Fruit fly (Drosophila melanogaster) whole organism, embryonic: ENCODE measurements around the gene CG31898.

Source experiments
- Abd-B ChIP-seq: fragments of 200-800 bp; sonication (Bioruptor generic); optimal IDR thresholded peaks from 2 replicates; lab custom pipeline; 2018; ENCODE audit warnings: missing biosample characterization, mild to moderate bottlenecking, missing genetic modification characterization, moderate library complexity
- B-H2 ChIP-seq: fragments of 200-800 bp; sonication (Bioruptor generic); optimal IDR thresholded peaks from 2 replicates; lab custom pipeline; 2018; ENCODE audit warnings: missing biosample characterization, mild to moderate bottlenecking, missing genetic modification characterization
- BtbVII ChIP-seq: fragments of 200-800 bp; sonication (Bioruptor generic); optimal IDR thresholded peaks from 3 replicates; lab custom pipeline; 2017; ENCODE audit warnings: missing biosample characterization, mild to moderate bottlenecking, missing genetic modification characterization
- CG11504 ChIP-seq: fragments of 200-800 bp; sonication (Bioruptor generic); optimal IDR thresholded peaks from 3 replicates; lab custom pipeline; 2019; ENCODE audit warnings: missing biosample characterization, mild to moderate bottlenecking, missing genetic modification characterization, moderate library complexity
- CG11695 ChIP-seq: fragments of 200-800 bp; sonication (Bioruptor generic); IDR thresholded peaks from 3 replicates; pipeline ENCODE4 v1.3.6; 2022; ENCODE audit warnings: missing biosample characterization, missing genetic modification characterization
- CG12299 ChIP-seq: fragments of 200-800 bp; sonication (Bioruptor generic); optimal IDR thresholded peaks from 2 replicates; lab custom pipeline; 2018; ENCODE audit warnings: missing biosample characterization, mild to moderate bottlenecking, missing genetic modification characterization
- CG15696 ChIP-seq: fragments of 200-800 bp; sonication (Bioruptor generic); optimal IDR thresholded peaks from 2 replicates; lab custom pipeline; 2019; ENCODE audit warnings: missing biosample characterization, mild to moderate bottlenecking, missing genetic modification characterization, moderate library complexity
- CG17912 ChIP-seq: fragments of 200-800 bp; sonication (Bioruptor generic); optimal IDR thresholded peaks from 2 replicates; lab custom pipeline; 2018; ENCODE audit warnings: missing biosample characterization, mild to moderate bottlenecking, missing genetic modification characterization
- CG18599 ChIP-seq: fragments of 200-800 bp; sonication (Bioruptor generic); optimal IDR thresholded peaks from 3 replicates; lab custom pipeline; 2017; ENCODE audit warnings: missing biosample characterization, missing genetic modification characterization, mild to moderate bottlenecking, moderate library complexity, missing genetic modification reagents
- CG2116 ChIP-seq: fragments of 200-800 bp; sonication (Bioruptor generic); optimal IDR thresholded peaks from 3 replicates; lab custom pipeline; 2018; ENCODE audit warnings: missing biosample characterization, mild to moderate bottlenecking, missing genetic modification characterization
- CG2120 ChIP-seq: fragments of 200-800 bp; sonication (Bioruptor generic); optimal IDR thresholded peaks from 3 replicates; lab custom pipeline; 2016; ENCODE audit warnings: missing biosample characterization, missing genetic modification characterization
- CG2712 ChIP-seq: fragments of 200-800 bp; optimal IDR thresholded peaks from 3 replicates; lab custom pipeline; 2019; ENCODE audit warnings: missing biosample characterization, mild to moderate bottlenecking, missing genetic modification characterization, moderate library complexity
- CG2889 ChIP-seq: fragments of 200-800 bp; sonication (Bioruptor generic); IDR thresholded peaks from 3 replicates; pipeline ENCODE4 v1.3.6; 2022; ENCODE audit warnings: missing biosample characterization, missing genetic modification characterization
- CG34224 ChIP-seq: fragments of 200-800 bp; sonication (Bioruptor generic); IDR thresholded peaks from 3 replicates; pipeline ENCODE4 v1.3.6; 2022; ENCODE audit warnings: missing biosample characterization, missing genetic modification characterization; ENCODE audit not compliant: partially characterized antibody
- CG3847 ChIP-seq: fragments of 200-800 bp; sonication (Bioruptor generic); IDR thresholded peaks from 2 replicates; pipeline ENCODE4 v1.3.6; 2022; ENCODE audit warnings: missing biosample characterization, missing genetic modification characterization
- CG3995 ChIP-seq: fragments of 200-800 bp; sonication (Bioruptor generic); optimal IDR thresholded peaks from 3 replicates; lab custom pipeline; 2016; ENCODE audit warnings: missing biosample characterization, missing genetic modification characterization
- CG42726 ChIP-seq: fragments of 200-800 bp; sonication (Bioruptor generic); IDR thresholded peaks from 2 replicates; pipeline ENCODE4 v1.3.6; 2022; ENCODE audit warnings: missing biosample characterization, missing genetic modification characterization; ENCODE audit not compliant: partially characterized antibody
- CG4707 ChIP-seq: fragments of 200-800 bp; sonication (Bioruptor generic); optimal IDR thresholded peaks from 2 replicates; lab custom pipeline; 2018; ENCODE audit warnings: missing biosample characterization, mild to moderate bottlenecking, missing genetic modification characterization, moderate library complexity
- CG4820 ChIP-seq: fragments of 200-800 bp; sonication (Bioruptor generic); optimal IDR thresholded peaks from 3 replicates; lab custom pipeline; 2016; ENCODE audit warnings: missing biosample characterization, missing genetic modification characterization
- CG7963 ChIP-seq: fragments of 200-800 bp; sonication (Bioruptor generic); IDR thresholded peaks from 3 replicates; pipeline ENCODE4 v1.3.6; 2022; ENCODE audit warnings: missing biosample characterization, missing genetic modification characterization; ENCODE audit not compliant: partially characterized antibody
- Dref ChIP-seq: fragments of 200-800 bp; sonication (Bioruptor generic); IDR thresholded peaks from 2 replicates; pipeline ENCODE4 v1.3.6; 2022; ENCODE audit warnings: missing biosample characterization, missing genetic modification characterization
- Hey ChIP-seq: fragments of 200-800 bp; sonication (Bioruptor generic); optimal IDR thresholded peaks from 3 replicates; lab custom pipeline; 2018; ENCODE audit warnings: missing biosample characterization, mild to moderate bottlenecking, missing genetic modification characterization
- Jarid2 ChIP-seq: fragments of 200-800 bp; sonication (Bioruptor generic); optimal IDR thresholded peaks from 3 replicates; lab custom pipeline; 2017; ENCODE audit warnings: mild to moderate bottlenecking, missing biosample characterization, missing genetic modification reagents, missing genetic modification characterization
- Myb ChIP-seq: fragments of 200-800 bp; sonication (Bioruptor generic); optimal IDR thresholded peaks from 2 replicates; lab custom pipeline; 2016; ENCODE audit warnings: missing biosample characterization, missing genetic modification characterization
- NC2β ChIP-seq: fragments of 200-800 bp; sonication (Bioruptor generic); optimal IDR thresholded peaks from 2 replicates; lab custom pipeline; 2016; ENCODE audit warnings: missing biosample characterization, missing genetic modification characterization
- Nf-YA ChIP-seq: fragments of 200-800 bp; sonication (Bioruptor generic); IDR thresholded peaks from 2 replicates; pipeline ENCODE4 v1.3.6; 2022; ENCODE audit warnings: missing biosample characterization, missing genetic modification characterization
- Nf-YC ChIP-seq: fragments of 200-800 bp; optimal IDR thresholded peaks from 3 replicates; lab custom pipeline; 2019; ENCODE audit warnings: missing biosample characterization, mild to moderate bottlenecking, missing genetic modification characterization, moderate library complexity
- Taf1 ChIP-seq: fragments of 200-800 bp; sonication (Bioruptor generic); IDR thresholded peaks from 2 replicates; pipeline ENCODE4 v1.3.6; 2022; ENCODE audit warnings: missing biosample characterization, missing genetic modification characterization
- ato ChIP-seq: fragments of 200-800 bp; sonication (Bioruptor generic); IDR thresholded peaks from 2 replicates; pipeline ENCODE4 v1.3.6; 2022; ENCODE audit warnings: missing biosample characterization, missing genetic modification characterization; ENCODE audit not compliant: partially characterized antibody
- bigmax ChIP-seq: fragments of 200-800 bp; sonication (Bioruptor generic); optimal IDR thresholded peaks from 2 replicates; lab custom pipeline; 2018; ENCODE audit warnings: missing biosample characterization, mild to moderate bottlenecking, missing genetic modification characterization
- chinmo ChIP-seq: fragments of 200-800 bp; sonication (Bioruptor generic); IDR thresholded peaks from 4 replicates; pipeline ENCODE4 v1.3.6; 2022; ENCODE audit warnings: missing biosample characterization, missing genetic modification characterization; ENCODE audit not compliant: partially characterized antibody
- dan ChIP-seq: fragments of 200-800 bp; sonication (Bioruptor generic); IDR thresholded peaks from 2 replicates; pipeline ENCODE4 v1.3.6; 2022; ENCODE audit warnings: missing biosample characterization, missing genetic modification characterization
- dpn ChIP-seq, 2 experiments: fragments of 200-800 bp; sonication (Bioruptor generic); optimal IDR thresholded peaks; 3 replicates each; lab custom pipeline; 2016; ENCODE audit warnings: missing biosample characterization in 2 of 2, missing genetic modification characterization in 2 of 2
- fd102C ChIP-seq: fragments of 200-800 bp; sonication (Bioruptor generic); optimal IDR thresholded peaks from 2 replicates; lab custom pipeline; 2018; ENCODE audit warnings: missing biosample characterization, mild to moderate bottlenecking, missing genetic modification characterization, moderate library complexity
- gfzf ChIP-seq: fragments of 200-800 bp; sonication (Bioruptor generic); optimal IDR thresholded peaks from 2 replicates; lab custom pipeline; 2016; ENCODE audit warnings: missing biosample characterization, mild to moderate bottlenecking, missing genetic modification characterization, moderate library complexity
- hkb ChIP-seq, 2 experiments: fragments of 200-800 bp in 1 of 2; fragments of >200 bp in 1 of 2; sonication (Bioruptor generic) in 1 of 2; IDR thresholded peaks in 1 of 2; optimal IDR thresholded peaks in 1 of 2; 2 replicates each; pipeline versions ENCODE4 v1.3.6 to Lab custom; 2017 to 2022; ENCODE audit warnings: missing biosample characterization in 1 of 2, missing genetic modification characterization in 1 of 2
- insv ChIP-seq, 2 experiments: fragments of 200-800 bp; sonication (Bioruptor generic); optimal IDR thresholded peaks; 3 replicates each; lab custom pipeline; 2016 to 2018; ENCODE audit warnings: missing biosample characterization in 2 of 2, missing genetic modification characterization in 2 of 2
- inv ChIP-seq: fragments of 200-800 bp; sonication (Bioruptor generic); IDR thresholded peaks from 2 replicates; pipeline ENCODE4 v1.3.6; 2022; ENCODE audit warnings: missing biosample characterization, missing genetic modification characterization; ENCODE audit not compliant: partially characterized antibody
- klu ChIP-seq: fragments of 200-800 bp; sonication (Bioruptor generic); IDR thresholded peaks from 2 replicates; pipeline ENCODE4 v1.3.6; 2022; ENCODE audit warnings: missing biosample characterization, missing genetic modification characterization
- nerfin-1 ChIP-seq: fragments of 200-800 bp; sonication (Bioruptor generic); optimal IDR thresholded peaks from 3 replicates; lab custom pipeline; 2019; ENCODE audit warnings: missing biosample characterization, mild to moderate bottlenecking, missing genetic modification characterization, moderate library complexity
- sens ChIP-seq: fragments of 200-800 bp; sonication (Bioruptor generic); peaks from one replicate; lab custom pipeline; 2016; ENCODE audit warnings: missing biosample characterization, missing genetic modification characterization
- tgo ChIP-seq: fragments of 200-800 bp; sonication (Bioruptor generic); IDR thresholded peaks from 3 replicates; pipeline ENCODE4 v1.3.6; 2022; ENCODE audit warnings: missing biosample characterization, missing genetic modification characterization
- trem ChIP-seq: fragments of 200-800 bp; optimal IDR thresholded peaks from 3 replicates; lab custom pipeline; 2019; ENCODE audit warnings: missing biosample characterization, mild to moderate bottlenecking, missing genetic modification characterization, moderate library complexity
- tx ChIP-seq: fragments of 200-800 bp; sonication (Bioruptor generic); optimal IDR thresholded peaks from 2 replicates; lab custom pipeline; 2016; ENCODE audit warnings: missing biosample characterization, missing genetic modification characterization
- unpg ChIP-seq: fragments of 200-800 bp; sonication (Bioruptor generic); optimal IDR thresholded peaks from 3 replicates; lab custom pipeline; 2018; ENCODE audit warnings: missing biosample characterization, mild to moderate bottlenecking, missing genetic modification characterization, moderate library complexity
- vfl ChIP-seq: fragments of 200-800 bp; sonication (Bioruptor generic); optimal IDR thresholded peaks from 2 replicates; lab custom pipeline; 2016; ENCODE audit warnings: missing biosample characterization, missing genetic modification characterization
- vvl ChIP-seq: fragments of 200-800 bp; sonication (Bioruptor generic); IDR thresholded peaks from 2 replicates; pipeline ENCODE4 v1.3.6; 2022; ENCODE audit warnings: missing biosample characterization, missing genetic modification characterization

Gene CG31898

dm6 chr2L:8364006-8364956 is 35.9 kb upstream of the CG31898 start, which contains the start of the genes RpS13 and CSN8 (continued):
- TF ChIP-seq insv (GFP tag; optimal IDR thresholded peaks at IDR 0.05; lab: Kevin White, UChicago) (peak in 1 of 2 experiments; percentile 40), dpn (GFP tag; optimal IDR thresholded peaks at IDR 0.05; lab: Kevin White, UChicago) (no peak), CG3995 (GFP tag; lab: Kevin White, UChicago) (peak; percentile 81), dan (GFP tag; lab: Robert Waterston, UW) (no peak), fd102C (GFP tag; lab: Kevin White, UChicago) (no peak), Jarid2 (GFP tag; lab: Kevin White, UChicago) (peak; percentile 36), CG11695 (GFP tag; lab: Robert Waterston, UW) (no peak), gfzf (GFP tag; lab: Kevin White, UChicago) (peak; percentile 85), vvl (GFP tag; lab: Robert Waterston, UW) (peak; percentile 13; the same call in 1 of the 2 replicates), NC2β (GFP tag; lab: Kevin White, UChicago) (peak; percentile 43), tx (GFP tag; lab: Kevin White, UChicago) (no peak), CG34224 (GFP tag; lab: Robert Waterston, UW) (peak; percentile 93), CG7963 (GFP tag; lab: Robert Waterston, UW) (peak; percentile 85), tgo (no peak), klu (no peak), bigmax (peak; percentile 95), ato (GFP tag; lab: Robert Waterston, UW) (peak; percentile 75), Nf-YC (tag; lab: Kevin White, UChicago) (peak; percentile 60), Nf-YA (no peak), CG2116 (GFP tag; lab: Kevin White, UChicago) (peak; percentile 98), trem (peak; percentile 87), inv (GFP tag; lab: Robert Waterston, UW) (peak; percentile 88), Dref (peak; percentile 75), CG15696 (tag; lab: Kevin White, UChicago) (no peak), CG18599 (GFP tag; lab: Kevin White, UChicago) (peak; percentile 20), CG4820 (GFP tag; lab: Kevin White, UChicago) (no peak), hkb (optimal IDR thresholded peaks at IDR 0.05; lab: Kevin White, UChicago) (no peak), hkb (GFP tag; IDR thresholded peaks at IDR 0.05; lab: Robert Waterston, UW) (0 out of 2 replicates have a peak, but pooled peaks have one; percentile 12), chinmo (GFP tag; lab: Robert Waterston, UW) (peak; percentile 69; the same call in 2 of the 4 replicates), CG11504 (tag; lab: Kevin White, UChicago) (peak; percentile 44), CG17912 (GFP tag; lab: Kevin White, UChicago) (peak; percentile 16), CG4707 (GFP tag; lab: Kevin White, UChicago) (no peak), nerfin-1 (peak; percentile 39), BtbVII (no peak), Abd-B (no peak), CG12299 (tag; lab: Kevin White, UChicago) (peak; percentile 56), CG42726 (GFP tag; lab: Robert Waterston, UW) (peak; percentile 80), Taf1 (GFP tag; lab: Robert Waterston, UW) (no peak), B-H2 (peak; percentile 14), sens (GFP tag; lab: Kevin White, UChicago) (peak; percentile 82), Myb (GFP tag; lab: Kevin White, UChicago) (peak; percentile 29), Hey (tag; lab: Kevin White, UChicago) (no peak), vfl (GFP tag; lab: Kevin White, UChicago) (no peak), CG2712 (tag; lab: Kevin White, UChicago) (peak; percentile 33), CG2120 (GFP tag; lab: Kevin White, UChicago) (no peak), unpg (GFP tag; lab: Kevin White, UChicago) (peak; percentile 27), CG2889 (GFP tag; lab: Robert Waterston, UW) (no peak), CG3847 (GFP tag; lab: Robert Waterston, UW) (0 out of 2 replicates have a peak, but pooled peaks have one; percentile 7)
